Worm (Caenorhabditis elegans) whole organism, young adult: Measurements from ENCODE around the gene dsl-5.
A peak's percentile ranks its signal among the peaks of the same experiment; 100 is the strongest.

ENCODE experiments used
- B0019.2 ChIP-seq: fragments of 200-800 bp; sonication (Bioruptor generic); conservative IDR thresholded peaks from 2 replicates; pipeline ENCODE4 v1.3.6; 2022; ENCODE audit warnings: missing genetic modification reagents, missing genetic modification characterization, missing compliant biosample characterization
- B0035.1 ChIP-seq: sonication (generic microtip); optimal IDR thresholded peaks from 2 replicates; lab custom pipeline; 2016; ENCODE audit warnings: missing genetic modification characterization, mild to moderate bottlenecking, missing compliant biosample characterization, missing genotype, missing genetic modification reagents
- B0336.3 ChIP-seq: fragments of 200-800 bp; sonication (Bioruptor generic); IDR thresholded peaks from 2 replicates; pipeline ENCODE4 v1.3.6; 2022; ENCODE audit warnings: missing genetic modification characterization, missing compliant biosample characterization
- C06A6.2 ChIP-seq: fragments of 200-800 bp; sonication (Bioruptor generic); conservative IDR thresholded peaks from 2 replicates; pipeline ENCODE4 v1.3.6; 2022; ENCODE audit warnings: missing genetic modification characterization, missing compliant biosample characterization
- C17E4.6 ChIP-seq: fragments of 200-800 bp; sonication (Bioruptor generic); IDR thresholded peaks from 2 replicates; pipeline ENCODE4 v1.3.6; 2022; ENCODE audit warnings: missing genetic modification reagents, missing genetic modification characterization, missing compliant biosample characterization
- F22D6.2 ChIP-seq: sonication (generic microtip); optimal IDR thresholded peaks from 2 replicates; lab custom pipeline; 2016; ENCODE audit warnings: mild to moderate bottlenecking, missing genetic modification characterization, missing compliant biosample characterization
- F23B12.7 ChIP-seq: sonication (generic microtip); optimal IDR thresholded peaks from 2 replicates; lab custom pipeline; 2017; ENCODE audit warnings: missing genetic modification characterization, mild to moderate bottlenecking, missing compliant biosample characterization, antibody characterized with exemption, moderate library complexity; ENCODE audit not compliant: insufficient read depth
- F57C9.4 ChIP-seq: sonication (generic microtip); optimal IDR thresholded peaks from 2 replicates; lab custom pipeline; 2017; ENCODE audit warnings: mild to moderate bottlenecking, missing genetic modification characterization, missing compliant biosample characterization
- Y53G8AR.9 ChIP-seq: fragments of 200-800 bp; sonication (Bioruptor generic); conservative IDR thresholded peaks from 2 replicates; pipeline ENCODE4 v1.3.6; 2022; ENCODE audit warnings: missing genetic modification reagents, missing genetic modification characterization, missing compliant biosample characterization
- Y67H2A.10 ChIP-seq: fragments of 200-800 bp; sonication (Bioruptor generic); conservative IDR thresholded peaks from 2 replicates; pipeline ENCODE4 v1.3.6; 2022; ENCODE audit warnings: missing genetic modification reagents, missing genetic modification characterization, missing compliant biosample characterization
- Y95B8A.8 ChIP-seq: fragments of 200-800 bp; sonication (Bioruptor generic); IDR thresholded peaks from 2 replicates; pipeline ENCODE4 v1.3.6; 2022; ENCODE audit warnings: missing genetic modification reagents, missing genetic modification characterization, missing compliant biosample characterization
- ZK185.1 ChIP-seq: sonication (generic microtip); optimal IDR thresholded peaks from 2 replicates; lab custom pipeline; 2016; ENCODE audit warnings: mild to moderate bottlenecking, missing genetic modification characterization, missing compliant biosample characterization; ENCODE audit not compliant: poor library complexity, severe bottlenecking
- ama-1 ChIP-seq, 3 experiments: fragments of 150-350 bp in 1 of 3; sonication (generic microtip) in 2 of 3; optimal IDR thresholded peaks; 2 replicates each; lab custom pipeline; 2014 to 2018; ENCODE audit warnings: missing biosample characterization in 2 of 3, missing genetic modification characterization in 2 of 3, missing genetic modification reagents in 2 of 3
- aptf-2 ChIP-seq: fragments of 200-800 bp; sonication (Bioruptor generic); conservative IDR thresholded peaks from 2 replicates; pipeline ENCODE4 v1.3.6; 2022; ENCODE audit warnings: missing genetic modification reagents, missing genetic modification characterization, missing compliant biosample characterization
- aptf-3 ChIP-seq: fragments of 200-800 bp; sonication (Bioruptor generic); IDR thresholded peaks from 2 replicates; pipeline ENCODE4 v1.3.6; 2022; ENCODE audit warnings: missing genetic modification characterization, missing compliant biosample characterization
- athp-1 ChIP-seq: sonication (generic microtip); optimal IDR thresholded peaks from 2 replicates; lab custom pipeline; 2017; ENCODE audit warnings: mild to moderate bottlenecking, missing genetic modification characterization, missing compliant biosample characterization
- bed-1 ChIP-seq: fragments of 200-800 bp; sonication (Bioruptor generic); IDR thresholded peaks from 2 replicates; pipeline ENCODE4 v1.3.6; 2022; ENCODE audit warnings: missing genetic modification reagents, missing genetic modification characterization, missing compliant biosample characterization
- bed-2 ChIP-seq: fragments of 200-800 bp; sonication (Bioruptor generic); IDR thresholded peaks from 2 replicates; pipeline ENCODE4 v1.3.6; 2022; ENCODE audit warnings: missing genetic modification reagents, missing genetic modification characterization, missing compliant biosample characterization
- ccch-3 ChIP-seq: fragments of 200-800 bp; sonication (Bioruptor generic); optimal IDR thresholded peaks from 2 replicates; lab custom pipeline; 2018; ENCODE audit warnings: mild to moderate bottlenecking, missing genetic modification characterization, missing compliant biosample characterization
- ceh-27 ChIP-seq: fragments of 200-800 bp; sonication (Bioruptor generic); optimal IDR thresholded peaks from 2 replicates; lab custom pipeline; 2018; ENCODE audit warnings: mild to moderate bottlenecking, missing genetic modification characterization, moderate library complexity, missing compliant biosample characterization
- dpff-1 ChIP-seq: sonication (generic microtip); optimal IDR thresholded peaks from 2 replicates; lab custom pipeline; 2017; ENCODE audit warnings: mild to moderate bottlenecking, missing genetic modification characterization, missing compliant biosample characterization
- dpl-1 ChIP-seq: fragments of 150-350 bp; optimal IDR thresholded peaks from 2 replicates; lab custom pipeline; 2014; ENCODE audit warnings: missing biosample characterization, missing genetic modification reagents, missing genetic modification characterization
- egl-44 ChIP-seq: fragments of 200-800 bp; sonication (Bioruptor generic); IDR thresholded peaks from 2 replicates; pipeline ENCODE4 v1.3.6; 2022; ENCODE audit warnings: missing genetic modification reagents, missing genetic modification characterization, missing compliant biosample characterization
- egrh-3 ChIP-seq: fragments of 200-800 bp; sonication (Bioruptor generic); IDR thresholded peaks from 2 replicates; pipeline ENCODE4 v1.3.6; 2022; ENCODE audit warnings: missing genetic modification reagents, missing genetic modification characterization, missing compliant biosample characterization
- fkh-3 ChIP-seq: sonication (generic microtip); optimal IDR thresholded peaks from 2 replicates; lab custom pipeline; 2016; ENCODE audit warnings: mild to moderate bottlenecking, missing genetic modification characterization, missing compliant biosample characterization
- him-1 ChIP-seq: sonication (generic microtip); optimal IDR thresholded peaks from 2 replicates; lab custom pipeline; 2016; ENCODE audit warnings: missing genotype, missing genetic modification reagents, missing genetic modification characterization, missing compliant biosample characterization
- hlh-12 ChIP-seq: sonication (generic microtip); optimal IDR thresholded peaks from 2 replicates; lab custom pipeline; 2016; ENCODE audit warnings: missing genetic modification characterization, missing compliant biosample characterization
- hmg-1.2 ChIP-seq: fragments of 200-800 bp; sonication (Bioruptor generic); IDR thresholded peaks from 2 replicates; pipeline ENCODE4 v1.3.6; 2022; ENCODE audit warnings: missing genetic modification reagents, missing genetic modification characterization, missing compliant biosample characterization
- hrde-1 ChIP-seq: sonication (generic microtip); optimal IDR thresholded peaks from 2 replicates; lab custom pipeline; 2016; ENCODE audit warnings: missing genetic modification characterization, mild to moderate bottlenecking, missing compliant biosample characterization, moderate library complexity, missing genotype, missing genetic modification reagents, borderline replicate concordance
- lin-26 ChIP-seq: fragments of 200-800 bp; sonication (Bioruptor generic); IDR thresholded peaks from 2 replicates; pipeline ENCODE4 v1.3.6; 2022; ENCODE audit warnings: missing genetic modification reagents, missing genetic modification characterization, missing compliant biosample characterization
- lin-54 ChIP-seq: fragments of 200-800 bp; sonication (Bioruptor generic); optimal IDR thresholded peaks from 2 replicates; lab custom pipeline; 2018; ENCODE audit warnings: mild to moderate bottlenecking, missing genetic modification characterization, missing compliant biosample characterization
- lsl-1 ChIP-seq: fragments of 200-800 bp; sonication (Bioruptor generic); optimal IDR thresholded peaks from 2 replicates; lab custom pipeline; 2018; ENCODE audit warnings: mild to moderate bottlenecking, missing genetic modification characterization, moderate library complexity, missing compliant biosample characterization
- mel-28 ChIP-seq: sonication (generic microtip); optimal IDR thresholded peaks from 2 replicates; lab custom pipeline; 2016; ENCODE audit warnings: borderline replicate concordance, mild to moderate bottlenecking, missing genetic modification characterization, missing compliant biosample characterization
- nfya-2 ChIP-seq: fragments of 200-800 bp; sonication (Bioruptor generic); IDR thresholded peaks from 2 replicates; pipeline ENCODE4 v1.3.6; 2022; ENCODE audit warnings: missing genetic modification reagents, missing genetic modification characterization, missing compliant biosample characterization
- nhr-179 ChIP-seq: sonication (generic microtip); optimal IDR thresholded peaks from 2 replicates; lab custom pipeline; 2016; ENCODE audit warnings: mild to moderate bottlenecking, missing genetic modification characterization, missing compliant biosample characterization
- rcor-1 ChIP-seq: fragments of 200-800 bp; sonication (Bioruptor generic); IDR thresholded peaks from 2 replicates; pipeline ENCODE4 v1.3.6; 2022; ENCODE audit warnings: missing genetic modification reagents, missing genetic modification characterization, missing compliant biosample characterization
- repo-1 ChIP-seq: sonication (generic microtip); optimal IDR thresholded peaks from 2 replicates; lab custom pipeline; 2017; ENCODE audit warnings: mild to moderate bottlenecking, missing genetic modification characterization, missing compliant biosample characterization
- rpc-1 ChIP-seq, 2 experiments: fragments of 150-350 bp in 1 of 2; sonication (generic microtip) in 1 of 2; optimal IDR thresholded peaks; 2 replicates each; lab custom pipeline; 2014 to 2018; ENCODE audit warnings: missing biosample characterization in 1 of 2, missing genetic modification characterization in 1 of 2, missing genetic modification reagents in 1 of 2, missing genotype in 1 of 2
- sdz-38 ChIP-seq: sonication (generic microtip); optimal IDR thresholded peaks from 2 replicates; lab custom pipeline; 2016; ENCODE audit warnings: missing genotype, missing genetic modification characterization, missing compliant biosample characterization
- snpc-1.1 ChIP-seq: sonication (generic microtip); optimal IDR thresholded peaks from 2 replicates; lab custom pipeline; 2017; ENCODE audit warnings: missing genetic modification characterization, mild to moderate bottlenecking, missing compliant biosample characterization, antibody characterized with exemption, moderate library complexity, missing genotype, missing genetic modification reagents; ENCODE audit not compliant: insufficient read depth
- snpc-1.3 ChIP-seq: sonication (generic microtip); optimal IDR thresholded peaks from 2 replicates; lab custom pipeline; 2017; ENCODE audit warnings: missing genetic modification characterization, mild to moderate bottlenecking, missing compliant biosample characterization, antibody characterized with exemption, moderate library complexity, missing genotype, missing genetic modification reagents; ENCODE audit not compliant: insufficient read depth
- snpc-4 ChIP-seq, 5 experiments: fragments of 150-350 bp in 1 of 5; sonication (generic microtip) in 4 of 5; optimal IDR thresholded peaks; 2 replicates each; lab custom pipeline; 2014 to 2018; ENCODE audit warnings: missing genetic modification characterization in 5 of 5, missing biosample characterization in 3 of 5, antibody characterized with exemption in 2 of 5, mild to moderate bottlenecking in 2 of 5, missing compliant biosample characterization in 2 of 5, missing genotype in 2 of 5, moderate library complexity in 2 of 5, missing genetic modification reagents in 1 of 5
- tlf-1 ChIP-seq: fragments of 200-800 bp; sonication (Bioruptor generic); optimal IDR thresholded peaks from 2 replicates; lab custom pipeline; 2018; ENCODE audit warnings: mild to moderate bottlenecking, missing genetic modification characterization, missing compliant biosample characterization
- zfh-2 ChIP-seq: fragments of 200-800 bp; sonication (Bioruptor generic); conservative IDR thresholded peaks from 2 replicates; pipeline ENCODE4 v1.3.6; 2022; ENCODE audit warnings: missing genetic modification reagents, missing genetic modification characterization, missing compliant biosample characterization
- ztf-25 ChIP-seq: fragments of 200-800 bp; sonication (Bioruptor generic); IDR thresholded peaks from 2 replicates; pipeline ENCODE4 v1.3.6; 2022; ENCODE audit warnings: missing genetic modification reagents, missing genetic modification characterization, missing compliant biosample characterization
- ztf-3 ChIP-seq: fragments of 200-800 bp; sonication (Bioruptor generic); optimal IDR thresholded peaks from 2 replicates; lab custom pipeline; 2018; ENCODE audit warnings: mild to moderate bottlenecking, missing genetic modification characterization, missing compliant biosample characterization
- ztf-6 ChIP-seq: fragments of 200-800 bp; sonication (Bioruptor generic); IDR thresholded peaks from 2 replicates; pipeline ENCODE4 v1.3.6; 2022; ENCODE audit warnings: missing genetic modification reagents, missing genetic modification characterization, missing compliant biosample characterization

The dsl-5 gene

ce11 chrIV:11583906-11584378 lies 36.9 kb downstream of the dsl-5 start, which contains the start of gene F12F6.1 (continued):
- TF ChIP-seq nhr-179 (no peak), ama-1 (optimal IDR thresholded peaks at IDR 0.05; lab: Kevin White, UChicago) (no peak), ama-1 (GFP tag; optimal IDR thresholded peaks at IDR 0.05; lab: Kevin White, UChicago) (no peak), snpc-4 (GFP tag; optimal IDR thresholded peaks at IDR 0.05; lab: Kevin White, UChicago) (no peak), snpc-4 (tag; optimal IDR thresholded peaks at IDR 0.05; lab: Kevin White, UChicago) (no peak), lin-26 (no peak), B0336.3 (no peak), ceh-27 (GFP tag; lab: Kevin White, UChicago) (no peak), egl-44 (0 out of 2 replicates have a peak, but pooled peaks have one; percentile 47), ztf-3 (GFP tag; lab: Kevin White, UChicago) (no peak), snpc-1.1 (tag; lab: Kevin White, UChicago) (no peak), aptf-2 (no peak), F57C9.4 (no peak), B0019.2 (GFP tag; lab: Robert Waterston, UW) (0 out of 2 replicates have a peak, but pooled peaks have one; percentile 9), mel-28 (tag; lab: Kevin White, UChicago) (no peak), egrh-3 (GFP tag; lab: Robert Waterston, UW) (peak; percentile 85), hmg-1.2 (GFP tag; lab: Robert Waterston, UW) (no peak), C17E4.6 (GFP tag; lab: Robert Waterston, UW) (no peak), zfh-2 (peak; percentile 96), hrde-1 (tag; lab: Kevin White, UChicago) (no peak), ztf-25 (GFP tag; lab: Robert Waterston, UW) (no peak), F23B12.7 (tag; lab: Kevin White, UChicago) (no peak), bed-1 (GFP tag; lab: Robert Waterston, UW) (0 out of 2 replicates have a peak, but pooled peaks have one; percentile 57), dpff-1 (no peak), athp-1 (no peak), Y67H2A.10 (GFP tag; lab: Robert Waterston, UW) (no peak), snpc-1.3 (tag; lab: Kevin White, UChicago) (no peak), bed-2 (no peak), dpl-1 (no peak), fkh-3 (tag; lab: Kevin White, UChicago) (no peak), him-1 (tag; lab: Kevin White, UChicago) (no peak), hlh-12 (tag; lab: Kevin White, UChicago) (no peak), ztf-6 (GFP tag; lab: Robert Waterston, UW) (no peak), C06A6.2 (no peak), ccch-3 (GFP tag; lab: Kevin White, UChicago) (no peak), tlf-1 (GFP tag; lab: Kevin White, UChicago) (no peak), F22D6.2 (tag; lab: Kevin White, UChicago) (no peak), Y53G8AR.9 (GFP tag; lab: Robert Waterston, UW) (no peak), lsl-1 (no peak), B0035.1 (tag; lab: Kevin White, UChicago) (no peak), nfya-2 (GFP tag; lab: Robert Waterston, UW) (0 out of 2 replicates have a peak, but pooled peaks have one; percentile 18), repo-1 (no peak), lin-54 (GFP tag; lab: Kevin White, UChicago) (no peak), rcor-1 (GFP tag; lab: Robert Waterston, UW) (peak; percentile 70), rpc-1 (optimal IDR thresholded peaks at IDR 0.05; lab: Kevin White, UChicago) (no peak), rpc-1 (tag; optimal IDR thresholded peaks at IDR 0.05; lab: Kevin White, UChicago) (no peak), Y95B8A.8 (GFP tag; lab: Robert Waterston, UW) (no peak), ZK185.1 (tag; lab: Kevin White, UChicago) (no peak), aptf-3 (GFP tag; lab: Robert Waterston, UW) (no peak), sdz-38 (tag; lab: Kevin White, UChicago) (no peak)
